Worm (Caenorhabditis elegans) whole organism, L4 larva: ENCODE data around the gene sri-10.

Source experiments
- D1046.2 ChIP-seq: fragments of 200-800 bp; sonication (Bioruptor generic); IDR thresholded peaks from 2 replicates; pipeline ENCODE4 v1.3.6; 2022; ENCODE audit warnings: missing genetic modification characterization, missing compliant biosample characterization
- F44E2.7 ChIP-seq: fragments of 200-800 bp; sonication (Bioruptor generic); IDR thresholded peaks from 2 replicates; pipeline ENCODE4 v2.1.2; 2022; ENCODE audit warnings: missing genetic modification characterization, missing compliant biosample characterization
- F49E8.2 ChIP-seq: sonication (generic microtip); optimal IDR thresholded peaks from 2 replicates; lab custom pipeline; 2016; ENCODE audit warnings: missing compliant biosample characterization, mild to moderate bottlenecking, missing genetic modification characterization, borderline replicate concordance
- R02D3.7 ChIP-seq: fragments of 150-350 bp; sonication (generic microtip); optimal IDR thresholded peaks from 3 replicates; lab custom pipeline; 2014; ENCODE audit warnings: missing biosample characterization, missing genetic modification characterization
- Y48G9A.11 ChIP-seq: fragments of 200-800 bp; sonication (Bioruptor generic); IDR thresholded peaks from 2 replicates; pipeline ENCODE4 v1.3.6; 2022; ENCODE audit warnings: missing genetic modification reagents, missing genetic modification characterization, missing compliant biosample characterization
- ZK337.2 ChIP-seq: fragments of 200-800 bp; sonication (Bioruptor generic); IDR thresholded peaks from 2 replicates; pipeline ENCODE4 v1.3.6; 2022; ENCODE audit warnings: missing genetic modification reagents, missing genetic modification characterization, missing compliant biosample characterization
- ZK546.5 ChIP-seq, 2 experiments: sonication (generic microtip); optimal IDR thresholded peaks; 2 replicates each; lab custom pipeline; 2017; ENCODE audit warnings: missing biosample characterization in 2 of 2, missing genetic modification characterization in 2 of 2
- aha-1 ChIP-seq: fragments of 150-350 bp; peaks from one replicate; lab custom pipeline; 2014; ENCODE audit warnings: missing biosample characterization, missing genetic modification characterization
- ceh-20 ChIP-seq: fragments of 200-800 bp; sonication (Bioruptor generic); IDR thresholded peaks from 2 replicates; pipeline ENCODE4 v1.3.6; 2022; ENCODE audit warnings: missing genetic modification reagents, missing genetic modification characterization, missing compliant biosample characterization
- ceh-28 ChIP-seq: fragments of 150-350 bp; optimal IDR thresholded peaks from 2 replicates; lab custom pipeline; 2014; ENCODE audit warnings: missing biosample characterization, missing genetic modification reagents, missing genetic modification characterization
- ceh-32 ChIP-seq: sonication (generic microtip); optimal IDR thresholded peaks from 2 replicates; lab custom pipeline; 2016; ENCODE audit warnings: mild to moderate bottlenecking, missing genetic modification characterization, missing compliant biosample characterization; ENCODE audit not compliant: poor library complexity
- cey-2 ChIP-seq: sonication (generic microtip); optimal IDR thresholded peaks from 3 replicates; lab custom pipeline; 2017; ENCODE audit warnings: missing genetic modification characterization, mild to moderate bottlenecking, missing compliant biosample characterization, antibody characterized with exemption, borderline replicate concordance; ENCODE audit not compliant: insufficient read depth
- daf-12 ChIP-seq: fragments of 150-350 bp; optimal IDR thresholded peaks from 2 replicates; lab custom pipeline; 2014; ENCODE audit warnings: missing biosample characterization, missing genetic modification reagents, missing genetic modification characterization
- daf-16 ChIP-seq, 3 experiments: sonication (generic microtip); optimal IDR thresholded peaks; 2 replicates each; lab custom pipeline; 2016 to 2017; ENCODE audit warnings: missing genetic modification characterization in 3 of 3, missing genetic modification reagents in 3 of 3, mild to moderate bottlenecking in 2 of 3, missing compliant biosample characterization in 2 of 3, missing biosample characterization in 1 of 3, moderate library complexity in 1 of 3
- daf-19 ChIP-seq: fragments of 200-800 bp; sonication (Bioruptor generic); conservative IDR thresholded peaks from 2 replicates; pipeline ENCODE4 v1.3.6; 2022; ENCODE audit warnings: missing genetic modification characterization, missing compliant biosample characterization
- daf-8 ChIP-seq: fragments of 200-800 bp; sonication (Bioruptor generic); IDR thresholded peaks from 2 replicates; pipeline ENCODE4 v1.3.6; 2022; ENCODE audit warnings: missing genetic modification characterization, missing compliant biosample characterization
- dmd-6 ChIP-seq: fragments of 200-800 bp; sonication (Bioruptor generic); IDR thresholded peaks from 2 replicates; pipeline ENCODE4 v1.3.6; 2022; ENCODE audit warnings: missing genetic modification reagents, missing genetic modification characterization, missing compliant biosample characterization
- dmd-8 ChIP-seq: fragments of 200-800 bp; sonication (Bioruptor generic); IDR thresholded peaks from 2 replicates; pipeline ENCODE4 v1.3.6; 2022; ENCODE audit warnings: missing genetic modification characterization, missing compliant biosample characterization
- dmd-9 ChIP-seq: fragments of 200-800 bp; sonication (Bioruptor generic); IDR thresholded peaks from 2 replicates; pipeline ENCODE4 v1.3.6; 2022; ENCODE audit warnings: missing genetic modification reagents, missing genetic modification characterization, missing compliant biosample characterization
- duxl-1 ChIP-seq: sonication (generic microtip); optimal IDR thresholded peaks from 2 replicates; lab custom pipeline; 2016; ENCODE audit warnings: mild to moderate bottlenecking, missing genetic modification characterization, moderate library complexity, missing compliant biosample characterization; ENCODE audit not compliant: poor library complexity
- dve-1 ChIP-seq: sonication (generic microtip); optimal IDR thresholded peaks from 2 replicates; lab custom pipeline; 2017; ENCODE audit warnings: antibody characterized with exemption, mild to moderate bottlenecking, missing genetic modification characterization, missing compliant biosample characterization; ENCODE audit not compliant: insufficient read depth
- fkh-10 ChIP-seq: fragments of 150-350 bp; optimal IDR thresholded peaks from 2 replicates; lab custom pipeline; 2014; ENCODE audit warnings: missing biosample characterization, missing genetic modification reagents, missing genetic modification characterization
- hif-1 ChIP-seq, 2 experiments: sonication (generic microtip); optimal IDR thresholded peaks; 2 replicates each; lab custom pipeline; 2016 to 2017; ENCODE audit warnings: missing compliant biosample characterization in 2 of 2, missing genetic modification characterization in 2 of 2, missing genetic modification reagents in 2 of 2, missing genotype in 2 of 2, mild to moderate bottlenecking in 1 of 2
- hlh-11 ChIP-seq: fragments of 200-800 bp; sonication (Bioruptor generic); optimal IDR thresholded peaks from 2 replicates; lab custom pipeline; 2018; ENCODE audit warnings: mild to moderate bottlenecking, missing genetic modification characterization, missing compliant biosample characterization
- hlh-30 ChIP-seq: sonication (generic microtip); optimal IDR thresholded peaks from 2 replicates; lab custom pipeline; 2017; ENCODE audit warnings: antibody characterized with exemption, mild to moderate bottlenecking, missing genetic modification characterization, missing compliant biosample characterization; ENCODE audit not compliant: insufficient read depth
- hmg-1.1 ChIP-seq: fragments of 200-800 bp; sonication (Bioruptor generic); IDR thresholded peaks from 2 replicates; pipeline ENCODE4 v1.3.6; 2022; ENCODE audit warnings: missing genetic modification reagents, missing genetic modification characterization, missing compliant biosample characterization
- jun-1 ChIP-seq: fragments of 150-350 bp; optimal IDR thresholded peaks from 2 replicates; lab custom pipeline; 2014; ENCODE audit warnings: missing biosample characterization, missing genetic modification reagents, missing genetic modification characterization
- lim-7 ChIP-seq: fragments of 200-800 bp; sonication (Bioruptor generic); IDR thresholded peaks from 2 replicates; pipeline ENCODE4 v1.3.6; 2022; ENCODE audit warnings: missing genetic modification characterization, missing compliant biosample characterization
- lin-1 ChIP-seq: fragments of 200-800 bp; sonication (Bioruptor generic); IDR thresholded peaks from 2 replicates; pipeline ENCODE4 v1.3.6; 2022; ENCODE audit warnings: missing genetic modification reagents, missing genetic modification characterization, missing compliant biosample characterization
- lin-13 ChIP-seq: fragments of 150-350 bp; optimal IDR thresholded peaks from 2 replicates; lab custom pipeline; 2014; ENCODE audit warnings: missing biosample characterization, missing genetic modification reagents, missing genetic modification characterization
- lin-15B ChIP-seq: fragments of 150-350 bp; sonication (generic microtip); optimal IDR thresholded peaks from 3 replicates; lab custom pipeline; 2014; ENCODE audit warnings: missing biosample characterization, missing genetic modification characterization
- lin-38 ChIP-seq: fragments of 200-800 bp; sonication (Bioruptor generic); IDR thresholded peaks from 2 replicates; pipeline ENCODE4 v1.3.6; 2022; ENCODE audit warnings: missing genetic modification reagents, missing genetic modification characterization, missing compliant biosample characterization
- lin-39 ChIP-seq: fragments of 150-350 bp; optimal IDR thresholded peaks from 2 replicates; lab custom pipeline; 2014; ENCODE audit warnings: missing biosample characterization, missing genetic modification reagents, missing genetic modification characterization
- madf-5 ChIP-seq, 2 experiments: fragments of 200-800 bp; sonication (Bioruptor generic); IDR thresholded peaks; 2 replicates each; pipeline ENCODE4 v1.3.6; 2022; ENCODE audit warnings: missing compliant biosample characterization in 2 of 2, missing genetic modification characterization in 2 of 2
- madf-9 ChIP-seq: fragments of 200-800 bp; sonication (Bioruptor generic); conservative IDR thresholded peaks from 2 replicates; pipeline ENCODE4 v1.3.6; 2022; ENCODE audit warnings: missing genetic modification reagents, missing genetic modification characterization, missing compliant biosample characterization
- mdt-29 ChIP-seq: fragments of 200-800 bp; sonication (Bioruptor generic); IDR thresholded peaks from 2 replicates; pipeline ENCODE4 v1.3.6; 2022; ENCODE audit warnings: missing genetic modification reagents, missing genetic modification characterization, missing compliant biosample characterization
- mep-1 ChIP-seq: fragments of 150-350 bp; sonication (generic microtip); optimal IDR thresholded peaks from 3 replicates; lab custom pipeline; 2014; ENCODE audit warnings: missing biosample characterization, missing genetic modification characterization
- mes-2 ChIP-seq: sonication (generic microtip); optimal IDR thresholded peaks from 2 replicates; lab custom pipeline; 2016; ENCODE audit warnings: missing genotype, mild to moderate bottlenecking, missing genetic modification characterization, missing compliant biosample characterization; ENCODE audit not compliant: poor library complexity, severe bottlenecking
- nhr-11 ChIP-seq: fragments of 150-350 bp; optimal IDR thresholded peaks from 2 replicates; lab custom pipeline; 2014; ENCODE audit warnings: missing biosample characterization, missing genetic modification characterization
- nhr-28 ChIP-seq: fragments of 150-350 bp; optimal IDR thresholded peaks from 2 replicates; lab custom pipeline; 2014; ENCODE audit warnings: missing biosample characterization, missing genetic modification characterization
- pqm-1 ChIP-seq: sonication (generic microtip); optimal IDR thresholded peaks from 2 replicates; lab custom pipeline; 2017; ENCODE audit warnings: missing biosample characterization, missing genetic modification characterization
- sdz-12 ChIP-seq: fragments of 200-800 bp; sonication (Bioruptor generic); optimal IDR thresholded peaks from 2 replicates; lab custom pipeline; 2018; ENCODE audit warnings: mild to moderate bottlenecking, missing genetic modification characterization, missing compliant biosample characterization
- set-16 ChIP-seq: fragments of 200-800 bp; sonication (Bioruptor generic); IDR thresholded peaks from 2 replicates; pipeline ENCODE4 v1.3.6; 2022; ENCODE audit warnings: missing genetic modification reagents, missing genetic modification characterization, missing compliant biosample characterization
- snpc-1.2 ChIP-seq: fragments of 200-800 bp; sonication (Bioruptor generic); IDR thresholded peaks from 2 replicates; pipeline ENCODE4 v1.3.6; 2022; ENCODE audit warnings: missing genetic modification reagents, missing genetic modification characterization, missing compliant biosample characterization
- snpc-4 ChIP-seq: fragments of 150-350 bp; optimal IDR thresholded peaks from 2 replicates; lab custom pipeline; 2014; ENCODE audit warnings: missing biosample characterization, missing genetic modification characterization
- spr-1 ChIP-seq: sonication (generic microtip); optimal IDR thresholded peaks from 2 replicates; lab custom pipeline; 2016; ENCODE audit warnings: mild to moderate bottlenecking, missing genetic modification characterization, missing compliant biosample characterization
- spr-3 ChIP-seq: fragments of 200-800 bp; sonication (Bioruptor generic); optimal IDR thresholded peaks from 2 replicates; lab custom pipeline; 2018; ENCODE audit warnings: mild to moderate bottlenecking, missing genetic modification characterization, missing compliant biosample characterization
- vab-7 ChIP-seq: fragments of 200-800 bp; sonication (Bioruptor generic); IDR thresholded peaks from 2 replicates; pipeline ENCODE4 v1.3.6; 2022; ENCODE audit warnings: missing genetic modification reagents, missing genetic modification characterization, missing compliant biosample characterization
- zip-11 ChIP-seq: fragments of 200-800 bp; sonication (Bioruptor generic); IDR thresholded peaks from 2 replicates; pipeline ENCODE4 v1.3.6; 2022; ENCODE audit warnings: missing genetic modification characterization, missing compliant biosample characterization
- zip-2 ChIP-seq: fragments of 150-350 bp; optimal IDR thresholded peaks from 2 replicates; lab custom pipeline; 2014; ENCODE audit warnings: missing biosample characterization, missing genetic modification characterization

Gene sri-10

DNA sequence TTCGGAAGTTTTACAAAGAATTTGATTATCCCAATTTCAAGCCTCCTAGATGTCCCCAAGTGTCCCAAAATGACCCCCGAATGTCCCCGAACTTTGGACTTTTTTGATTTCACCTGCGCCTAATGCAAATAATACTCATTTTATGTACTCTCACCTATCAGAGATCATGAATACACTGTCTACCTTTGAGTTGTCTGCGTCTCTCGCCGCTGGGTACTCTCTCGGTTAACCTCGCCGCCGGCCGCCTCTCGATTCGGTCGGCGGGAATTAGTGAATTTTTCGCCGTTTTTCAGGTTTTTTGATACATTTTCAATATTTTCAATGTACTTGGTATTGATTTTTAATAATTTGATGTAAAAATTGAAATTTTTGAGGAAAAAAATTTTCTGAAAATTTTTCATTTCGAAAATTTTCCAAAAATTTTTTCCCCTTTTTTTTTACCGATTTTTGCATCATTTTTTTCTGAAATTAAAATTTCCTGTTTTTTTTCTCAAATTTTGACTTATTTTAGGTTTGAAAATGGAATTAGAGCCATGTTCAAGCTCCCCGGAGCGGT is 32.6 kb upstream of the sri-10 start, which contains the start of gene nhr-65:
TSS of gene nhr-65 (plus strand) at position 506 of the 556 bp plus-strand sequence.
- TF ChIP-seq lin-39 (no peak), pqm-1 (tag; lab: Kevin White, UChicago) (no peak), dve-1 (tag; lab: Kevin White, UChicago) (peak; percentile 64), hif-1 (tag; optimal IDR thresholded peaks at IDR 0.05; lab: Kevin White, UChicago) (peak in 1 of 2 experiments; percentile 4), lin-13 (GFP tag; lab: Kevin White, UChicago) (no peak), R02D3.7 (tag; lab: Kevin White, UChicago) (no peak), daf-8 (no peak), madf-9 (GFP tag; lab: Robert Waterston, UW) (no peak), cey-2 (no peak), zip-2 (tag; lab: Kevin White, UChicago) (no peak), dmd-8 (no peak), zip-11 (GFP tag; lab: Robert Waterston, UW) (no peak), vab-7 (GFP tag; lab: Robert Waterston, UW) (no peak), mdt-29 (GFP tag; lab: Robert Waterston, UW) (no peak), spr-3 (GFP tag; lab: Kevin White, UChicago) (no peak), snpc-4 (no peak), duxl-1 (tag; lab: Kevin White, UChicago) (no peak), nhr-28 (peak; percentile 48), lin-15B (tag; lab: Kevin White, UChicago) (no peak), F44E2.7 (GFP tag; lab: Robert Waterston, UW) (no peak), spr-1 (no peak), D1046.2 (GFP tag; lab: Robert Waterston, UW) (no peak), madf-5 (GFP tag; IDR thresholded peaks at IDR 0.05; lab: Robert Waterston, UW) (no peak), jun-1 (tag; lab: Kevin White, UChicago) (no peak), ceh-32 (tag; lab: Kevin White, UChicago) (no peak), mes-2 (tag; lab: Kevin White, UChicago) (peak; percentile 52), lin-1 (no peak), dmd-9 (no peak), aha-1 (tag; lab: Kevin White, UChicago) (no peak), hlh-30 (tag; lab: Kevin White, UChicago) (no peak), snpc-1.2 (GFP tag; lab: Robert Waterston, UW) (no peak), hmg-1.1 (GFP tag; lab: Robert Waterston, UW) (peak; percentile 22; the same call in 1 of the 2 replicates), sdz-12 (GFP tag; lab: Kevin White, UChicago) (no peak), mep-1 (tag; lab: Kevin White, UChicago) (peak; percentile 40), nhr-11 (tag; lab: Kevin White, UChicago) (no peak), lin-38 (GFP tag; lab: Robert Waterston, UW) (no peak), ZK337.2 (no peak), ceh-20 (GFP tag; lab: Robert Waterston, UW) (no peak), dmd-6 (GFP tag; lab: Robert Waterston, UW) (peak; percentile 64), fkh-10 (GFP tag; lab: Kevin White, UChicago) (no peak), lim-7 (GFP tag; lab: Robert Waterston, UW) (no peak), F49E8.2 (tag; lab: Kevin White, UChicago) (no peak), ZK546.5 (tag; optimal IDR thresholded peaks at IDR 0.05; lab: Kevin White, UChicago) (no peak), set-16 (GFP tag; lab: Robert Waterston, UW) (no peak), Y48G9A.11 (GFP tag; lab: Robert Waterston, UW) (no peak), daf-19 (GFP tag; lab: Robert Waterston, UW) (no peak), daf-12 (tag; lab: Kevin White, UChicago) (no peak), daf-16 (GFP tag; optimal IDR thresholded peaks at IDR 0.05; lab: Kevin White, UChicago) (no peak), daf-16 (tag; optimal IDR thresholded peaks at IDR 0.05; lab: Kevin White, UChicago) (peak; percentile 71), ceh-28 (tag; lab: Kevin White, UChicago) (no peak), hlh-11 (tag; lab: Kevin White, UChicago) (peak; percentile 47)
